Worm (Caenorhabditis elegans): Measurements from ENCODE around the gene fbxb-47.

ce11 chrII:1703363-1703762 is at the start of gene fbxb-47:
- TF ChIP-seq med-1 (GFP tag; optimal IDR thresholded peaks at IDR 0.05; ENCODE audit: insufficient read depth): no peak
- TF ChIP-seq ref-1 (GFP tag; conservative IDR thresholded peaks at IDR 0.05): no peak
- no peak for TF ChIP-seq cog-1 (tag; optimal IDR thresholded peaks at IDR 0.05)
- no peak for TF ChIP-seq flt-1 (GFP tag; IDR thresholded peaks at IDR 0.05)
- TF ChIP-seq ztf-23 (GFP tag; IDR thresholded peaks at IDR 0.05): no peak
- TF ChIP-seq T22C8.4 (GFP tag; IDR thresholded peaks at IDR 0.05): no peak
- no peak for TF ChIP-seq klf-2 (GFP tag; conservative IDR thresholded peaks at IDR 0.05)
- no peak for TF ChIP-seq tab-1 (GFP tag; IDR thresholded peaks at IDR 0.05)
